Worm (Caenorhabditis elegans): ENCODE data around the gene nhr-187.

- no peak for TF ChIP-seq mxl-3 (GFP tag; optimal IDR thresholded peaks at IDR 0.05)
- no peak for TF ChIP-seq lin-13 (GFP tag; optimal IDR thresholded peaks at IDR 0.05)
- no peak for TF ChIP-seq tra-1 (GFP tag; IDR thresholded peaks at IDR 0.05)
Observed at ce11 chrV:3862851-3863250, at the start of gene nhr-187.

All from whole organism, L4 larva.